Worm (Caenorhabditis elegans) whole organism, L4 larva: ENCODE results near the gene smf-2.

Source experiments
- D1046.2 ChIP-seq: fragments of 200-800 bp; sonication (Bioruptor generic); IDR thresholded peaks from 2 replicates; pipeline ENCODE4 v1.3.6; 2022; ENCODE audit warnings: missing genetic modification characterization, missing compliant biosample characterization
- ZK546.5 ChIP-seq, 2 experiments: sonication (generic microtip); optimal IDR thresholded peaks; 2 replicates each; lab custom pipeline; 2017; ENCODE audit warnings: missing biosample characterization in 2 of 2, missing genetic modification characterization in 2 of 2
- ama-1 ChIP-seq: fragments of 150-350 bp; optimal IDR thresholded peaks from 2 replicates; lab custom pipeline; 2014; ENCODE audit warnings: inconsistent platforms, mixed read lengths
- ceh-62 ChIP-seq: sonication (generic microtip); optimal IDR thresholded peaks from 2 replicates; lab custom pipeline; 2017; ENCODE audit warnings: missing biosample characterization, missing genetic modification characterization
- dpl-1 ChIP-seq: fragments of 150-350 bp; optimal IDR thresholded peaks from 2 replicates; lab custom pipeline; 2014; ENCODE audit warnings: missing biosample characterization, missing genetic modification reagents, missing genetic modification characterization
- egl-27 ChIP-seq: sonication (generic microtip); optimal IDR thresholded peaks from 3 replicates; lab custom pipeline; 2017; ENCODE audit warnings: missing biosample characterization, missing genetic modification reagents, missing genetic modification characterization
- fos-1 ChIP-seq: fragments of 150-350 bp; optimal IDR thresholded peaks from 2 replicates; lab custom pipeline; 2014; ENCODE audit warnings: missing biosample characterization, missing genetic modification characterization
- jun-1 ChIP-seq: fragments of 150-350 bp; optimal IDR thresholded peaks from 2 replicates; lab custom pipeline; 2014; ENCODE audit warnings: missing biosample characterization, missing genetic modification reagents, missing genetic modification characterization
- mep-1 ChIP-seq: fragments of 150-350 bp; sonication (generic microtip); optimal IDR thresholded peaks from 3 replicates; lab custom pipeline; 2014; ENCODE audit warnings: missing biosample characterization, missing genetic modification characterization
- pha-4 ChIP-seq, 2 experiments: fragments of 150-350 bp in 1 of 2; fragments of 200-800 bp in 1 of 2; sonication (Bioruptor generic) in 1 of 2; IDR thresholded peaks in 1 of 2; optimal IDR thresholded peaks in 1 of 2; 2 replicates each; pipeline versions ENCODE4 v1.3.6 to Lab custom; 2014 to 2022; ENCODE audit warnings: missing genetic modification characterization in 2 of 2, missing genetic modification reagents in 2 of 2, missing biosample characterization in 1 of 2, missing compliant biosample characterization in 1 of 2
- snpc-4 ChIP-seq: fragments of 150-350 bp; optimal IDR thresholded peaks from 2 replicates; lab custom pipeline; 2014; ENCODE audit warnings: missing biosample characterization, missing genetic modification characterization
- unc-39 ChIP-seq: sonication (generic microtip); optimal IDR thresholded peaks from 2 replicates; lab custom pipeline; 2017; ENCODE audit warnings: missing biosample characterization, missing genetic modification characterization
- ztf-11 ChIP-seq: fragments of 150-350 bp; optimal IDR thresholded peaks from 2 replicates; lab custom pipeline; 2014; ENCODE audit warnings: missing biosample characterization, missing genetic modification characterization

ce11 chrX:6747906-6748356 lies 29.4 kb upstream of the smf-2 start:
- TF ChIP-seq mep-1 (peak; percentile 41), dpl-1 (GFP tag; lab: Kevin White, UChicago) (peak; percentile 1), pha-4 (GFP tag; IDR thresholded peaks at IDR 0.05; lab: Robert Waterston, UW) (peak; percentile 74; the same call in 1 of the 2 replicates), pha-4 (tag; optimal IDR thresholded peaks at IDR 0.05; lab: Kevin White, UChicago) (peak; percentile 93), egl-27 (no peak), ama-1 (no peak), D1046.2 (GFP tag; lab: Robert Waterston, UW) (no peak), ZK546.5 (tag; optimal IDR thresholded peaks at IDR 0.05; lab: Kevin White, UChicago) (no peak), unc-39 (tag; lab: Kevin White, UChicago) (no peak), ceh-62 (tag; lab: Kevin White, UChicago) (no peak), ztf-11 (tag; lab: Kevin White, UChicago) (no peak), jun-1 (peak; percentile 48), fos-1 (no peak), snpc-4 (tag; lab: Kevin White, UChicago) (no peak)
